Worm (Caenorhabditis elegans) whole organism, L1 larva: Measurements from ENCODE around the gene Y49F6B.19.
"Not testable (repeated sequence)": the region's sequence is repeated elsewhere in the genome, so short reads cannot be mapped to it uniquely, and the experiment has no call there.

Source experiments
- C04F5.9 ChIP-seq: sonication (generic microtip); optimal IDR thresholded peaks from 2 replicates; lab custom pipeline; 2016; ENCODE audit warnings: missing genetic modification characterization, missing compliant biosample characterization
- C16A3.4 ChIP-seq: fragments of 150-350 bp; optimal IDR thresholded peaks from 2 replicates; lab custom pipeline; 2014; ENCODE audit warnings: missing biosample characterization, missing genetic modification characterization
- aha-1 ChIP-seq: fragments of 150-350 bp; optimal IDR thresholded peaks from 2 replicates; lab custom pipeline; 2014; ENCODE audit warnings: missing biosample characterization, missing genetic modification characterization
- ama-1 ChIP-seq: fragments of 150-350 bp; optimal IDR thresholded peaks from 2 replicates; lab custom pipeline; 2014
- ces-1 ChIP-seq: fragments of 150-350 bp; optimal IDR thresholded peaks from 2 replicates; lab custom pipeline; 2014; ENCODE audit warnings: missing biosample characterization, missing genetic modification reagents, missing genetic modification characterization
- dpl-1 ChIP-seq, 3 experiments: fragments of 150-350 bp in 2 of 3; sonication (generic microtip) in 1 of 3; optimal IDR thresholded peaks; 2 replicates each; lab custom pipeline; 2014 to 2017; ENCODE audit warnings: missing biosample characterization in 3 of 3, missing genetic modification characterization in 3 of 3, missing genetic modification reagents in 3 of 3
- dsc-1 ChIP-seq: sonication (generic microtip); optimal IDR thresholded peaks from 2 replicates; lab custom pipeline; 2016; ENCODE audit warnings: mild to moderate bottlenecking, missing genetic modification characterization, missing compliant biosample characterization
- efl-1 ChIP-seq, 4 experiments: fragments of 150-350 bp; optimal IDR thresholded peaks in 3 of 4; peaks in 1 of 4; 1 replicate in 1 of 4; 2 replicates in 3 of 4; lab custom pipeline; 2014; ENCODE audit warnings: missing biosample characterization in 2 of 4, missing genetic modification characterization in 2 of 4, missing genetic modification reagents in 2 of 4
- egl-13 ChIP-seq: sonication (generic microtip); optimal IDR thresholded peaks from 2 replicates; lab custom pipeline; 2016; ENCODE audit warnings: missing genotype, missing genetic modification reagents, missing genetic modification characterization, missing compliant biosample characterization
- elt-2 ChIP-seq: sonication (generic microtip); optimal IDR thresholded peaks from 2 replicates; lab custom pipeline; 2016; ENCODE audit warnings: missing genetic modification characterization, mild to moderate bottlenecking, inconsistent platforms, missing compliant biosample characterization, missing genetic modification reagents
- ets-5 ChIP-seq: fragments of 200-800 bp; sonication (Bioruptor generic); IDR thresholded peaks from 2 replicates; pipeline ENCODE4 v1.3.6; 2022; ENCODE audit warnings: missing genetic modification characterization, missing compliant biosample characterization
- fkh-10 ChIP-seq: sonication (generic microtip); optimal IDR thresholded peaks from 2 replicates; lab custom pipeline; 2017; ENCODE audit warnings: missing biosample characterization, missing genetic modification reagents, missing genetic modification characterization
- fkh-8 ChIP-seq: sonication (generic microtip); optimal IDR thresholded peaks from 2 replicates; lab custom pipeline; 2016; ENCODE audit warnings: mild to moderate bottlenecking, missing genetic modification characterization, missing compliant biosample characterization
- grh-1 ChIP-seq: fragments of 200-800 bp; sonication (Bioruptor generic); IDR thresholded peaks from 2 replicates; pipeline ENCODE4 v1.3.6; 2022; ENCODE audit warnings: missing genetic modification reagents, missing genetic modification characterization, missing compliant biosample characterization
- irx-1 ChIP-seq: sonication (generic microtip); optimal IDR thresholded peaks from 2 replicates; lab custom pipeline; 2016; ENCODE audit warnings: missing genetic modification characterization, missing compliant biosample characterization
- isw-1 ChIP-seq: fragments of 200-800 bp; sonication (Bioruptor generic); IDR thresholded peaks from 2 replicates; pipeline ENCODE4 v1.3.6; 2022; ENCODE audit warnings: missing genetic modification characterization, missing compliant biosample characterization
- lin-13 ChIP-seq: fragments of 150-350 bp; optimal IDR thresholded peaks from 2 replicates; lab custom pipeline; 2014; ENCODE audit warnings: missing biosample characterization, missing genetic modification reagents, missing genetic modification characterization
- lin-15B ChIP-seq: fragments of 150-350 bp; sonication (generic microtip); optimal IDR thresholded peaks from 3 replicates; lab custom pipeline; 2014; ENCODE audit warnings: missing biosample characterization, missing genetic modification characterization
- lin-35 ChIP-seq, 2 experiments: fragments of 150-350 bp; optimal IDR thresholded peaks; 2 replicates each; lab custom pipeline; 2014; ENCODE audit warnings: missing biosample characterization in 2 of 2, missing genetic modification characterization in 2 of 2, missing genetic modification reagents in 2 of 2
- lir-3 ChIP-seq: sonication (generic microtip); optimal IDR thresholded peaks from 2 replicates; lab custom pipeline; 2016; ENCODE audit warnings: mild to moderate bottlenecking, missing genetic modification characterization, moderate library complexity, missing compliant biosample characterization; ENCODE audit not compliant: poor library complexity
- lsy-2 ChIP-seq, 2 experiments: fragments of 150-350 bp; optimal IDR thresholded peaks; 2 replicates each; lab custom pipeline; 2014; ENCODE audit warnings: missing biosample characterization in 2 of 2, missing genetic modification characterization in 2 of 2
- mep-1 ChIP-seq: fragments of 150-350 bp; optimal IDR thresholded peaks from 2 replicates; lab custom pipeline; 2014; ENCODE audit warnings: missing biosample characterization, missing genetic modification characterization
- nhr-12 ChIP-seq: sonication (generic microtip); optimal IDR thresholded peaks from 2 replicates; lab custom pipeline; 2017; ENCODE audit warnings: missing biosample characterization, missing genetic modification characterization
- nhr-19 ChIP-seq: fragments of 200-800 bp; sonication (Bioruptor generic); conservative IDR thresholded peaks from 2 replicates; pipeline ENCODE4 v1.3.6; 2022; ENCODE audit warnings: missing genetic modification characterization, missing compliant biosample characterization
- nhr-237 ChIP-seq: fragments of 150-350 bp; optimal IDR thresholded peaks from 2 replicates; lab custom pipeline; 2014; ENCODE audit warnings: missing biosample characterization, missing genetic modification characterization
- nhr-28 ChIP-seq: fragments of 150-350 bp; optimal IDR thresholded peaks from 2 replicates; lab custom pipeline; 2014; ENCODE audit warnings: missing biosample characterization, missing genetic modification characterization
- nhr-77 ChIP-seq: fragments of 150-350 bp; optimal IDR thresholded peaks from 2 replicates; lab custom pipeline; 2014; ENCODE audit warnings: missing biosample characterization, missing genetic modification characterization
- nhr-85 ChIP-seq: sonication (generic microtip); peaks from one replicate; lab custom pipeline; 2016; ENCODE audit warnings: missing genetic modification characterization, inconsistent platforms, missing compliant biosample characterization
- nhr-90 ChIP-seq: sonication (generic microtip); optimal IDR thresholded peaks from 2 replicates; lab custom pipeline; 2016; ENCODE audit warnings: mild to moderate bottlenecking, missing genetic modification characterization, missing compliant biosample characterization; ENCODE audit not compliant: poor library complexity
- pag-3 ChIP-seq: sonication (generic microtip); optimal IDR thresholded peaks from 2 replicates; lab custom pipeline; 2017; ENCODE audit warnings: missing genetic modification characterization, mild to moderate bottlenecking, missing compliant biosample characterization, antibody characterized with exemption, borderline replicate concordance; ENCODE audit not compliant: insufficient read depth
- pax-3 ChIP-seq: fragments of 200-800 bp; sonication (Bioruptor generic); optimal IDR thresholded peaks from 2 replicates; lab custom pipeline; 2018; ENCODE audit warnings: mild to moderate bottlenecking, missing genetic modification characterization, moderate library complexity, missing compliant biosample characterization
- rnt-1 ChIP-seq: sonication (generic microtip); optimal IDR thresholded peaks from 2 replicates; lab custom pipeline; 2016; ENCODE audit warnings: mild to moderate bottlenecking, missing genetic modification characterization, moderate library complexity, missing compliant biosample characterization
- skn-1 ChIP-seq: fragments of 150-350 bp; optimal IDR thresholded peaks from 2 replicates; lab custom pipeline; 2014; ENCODE audit warnings: missing biosample characterization, missing genetic modification characterization
- snpc-4 ChIP-seq: fragments of 150-350 bp; optimal IDR thresholded peaks from 2 replicates; lab custom pipeline; 2014; ENCODE audit warnings: missing biosample characterization, missing genetic modification characterization
- sox-4 ChIP-seq: sonication (generic microtip); optimal IDR thresholded peaks from 2 replicates; lab custom pipeline; 2016; ENCODE audit warnings: missing genetic modification characterization, missing compliant biosample characterization
- tbx-2 ChIP-seq: sonication (generic microtip); optimal IDR thresholded peaks from 2 replicates; lab custom pipeline; 2016; ENCODE audit warnings: missing genetic modification characterization, missing compliant biosample characterization
- tlp-1 ChIP-seq: fragments of 150-350 bp; optimal IDR thresholded peaks from 2 replicates; lab custom pipeline; 2014; ENCODE audit warnings: missing biosample characterization, missing genetic modification characterization
- unc-30 ChIP-seq: sonication (generic microtip); optimal IDR thresholded peaks from 2 replicates; lab custom pipeline; 2017; ENCODE audit warnings: missing biosample characterization, missing genetic modification characterization
- unc-62 ChIP-seq: fragments of 150-350 bp; optimal IDR thresholded peaks from 2 replicates; lab custom pipeline; 2014; ENCODE audit warnings: missing biosample characterization, missing genetic modification reagents, missing genetic modification characterization
- unc-86 ChIP-seq: sonication (generic microtip); optimal IDR thresholded peaks from 2 replicates; lab custom pipeline; 2016; ENCODE audit warnings: missing genetic modification characterization, missing compliant biosample characterization
- unc-98 ChIP-seq: fragments of 200-800 bp; sonication (Bioruptor generic); IDR thresholded peaks from 2 replicates; pipeline ENCODE4 v1.3.6; 2022; ENCODE audit warnings: missing genetic modification characterization, missing compliant biosample characterization
- vab-15 ChIP-seq: sonication (generic microtip); optimal IDR thresholded peaks from 2 replicates; lab custom pipeline; 2017; ENCODE audit warnings: missing genotype, mild to moderate bottlenecking, missing genetic modification characterization, missing compliant biosample characterization
- xbp-1 ChIP-seq: sonication (generic microtip); optimal IDR thresholded peaks from 2 replicates; lab custom pipeline; 2016; ENCODE audit warnings: missing genetic modification characterization, missing compliant biosample characterization
- ztf-11 ChIP-seq, 2 experiments: sonication (generic microtip); optimal IDR thresholded peaks; 2 replicates each; lab custom pipeline; 2016 to 2017; ENCODE audit warnings: missing genetic modification characterization in 2 of 2, missing biosample characterization in 1 of 2, missing compliant biosample characterization in 1 of 2

Y49F6B.19 gene

ce11 chrII:3500373-3500772, 11.8 kb downstream of the Y49F6B.19 start:
- TF ChIP-seq nhr-90 (tag; lab: Kevin White, UChicago), result no peak
- TF ChIP-seq nhr-85, result peak; percentile 19
- TF ChIP-seq, all 84 proteins: peak for 1

ce11 chrII:3499386-3499785, 12.8 kb downstream of the Y49F6B.19 start, which contains the start of gene Y49F6B.9:
Gene Y49F6B.9 (minus strand): TSS chrII:3499387.
- TF ChIP-seq lin-15B (tag; lab: Kevin White, UChicago) (no peak), efl-1 (optimal IDR thresholded peaks at IDR 0.05; lab: Kevin White, UChicago) (peak in 1 of 2 experiments; percentile 92), efl-1 (GFP tag; optimal IDR thresholded peaks at IDR 0.05 in 1 of 2; lab: Kevin White, UChicago) (no peak), ces-1 (GFP tag; lab: Kevin White, UChicago) (no peak), lin-35 (GFP tag; optimal IDR thresholded peaks at IDR 0.05; lab: Kevin White, UChicago) (peak in 1 of 2 experiments; percentile 9)

ce11 chrII:3490797-3491196, 21.3 kb downstream of the Y49F6B.19 start, which contains the start of gene fbxb-112:
Gene fbxb-112 (plus strand): TSS chrII:3491097.
- not testable (repeated sequence) for TF ChIP-seq ets-5 (GFP tag; lab: Robert Waterston, UW); ama-1 (lab: Kevin White, UChicago); sox-4 (tag; lab: Kevin White, UChicago)

- TF ChIP-seq tbx-2 (peak; percentile 71), lin-35 (GFP tag; optimal IDR thresholded peaks at IDR 0.05; lab: Kevin White, UChicago) (peak; percentile 51 to 70), nhr-85 (peak; percentile 83), C16A3.4 (tag; lab: Kevin White, UChicago) (peak; percentile 56), ztf-11 (tag; optimal IDR thresholded peaks at IDR 0.05; lab: Kevin White, UChicago) (peak in 1 of 2 experiments; percentile 77), pag-3 (no peak), fkh-10 (peak; percentile 44), dpl-1 (GFP tag; optimal IDR thresholded peaks at IDR 0.05; lab: Kevin White, UChicago) (peak; percentile 50 to 73 (median 64)), nhr-237 (tag; lab: Kevin White, UChicago) (peak; percentile 39), unc-30 (tag; lab: Kevin White, UChicago) (no peak), pax-3 (peak; percentile 62), rnt-1 (tag; lab: Kevin White, UChicago) (peak; percentile 97), efl-1 (optimal IDR thresholded peaks at IDR 0.05; lab: Kevin White, UChicago) (peak; percentile 71 to 73), efl-1 (GFP tag; optimal IDR thresholded peaks at IDR 0.05 in 1 of 2; lab: Kevin White, UChicago) (peak; percentile 71 to 96), nhr-28 (tag; lab: Kevin White, UChicago) (no peak), ces-1 (GFP tag; lab: Kevin White, UChicago) (peak; percentile 70), elt-2 (tag; lab: Kevin White, UChicago) (peak; percentile 48), tlp-1 (tag; lab: Kevin White, UChicago) (no peak), grh-1 (GFP tag; lab: Robert Waterston, UW) (no peak), irx-1 (tag; lab: Kevin White, UChicago) (peak; percentile 82), vab-15 (peak; percentile 68), lir-3 (tag; lab: Kevin White, UChicago) (peak; percentile 87), unc-98 (GFP tag; lab: Robert Waterston, UW) (peak; percentile 68), unc-62 (GFP tag; lab: Kevin White, UChicago) (no peak), lin-13 (peak; percentile 28), xbp-1 (peak; percentile 62), mep-1 (tag; lab: Kevin White, UChicago) (peak; percentile 68), nhr-19 (GFP tag; lab: Robert Waterston, UW) (peak; percentile 57), nhr-12 (no peak), snpc-4 (peak; percentile 41), C04F5.9 (tag; lab: Kevin White, UChicago) (peak; percentile 67), skn-1 (tag; lab: Kevin White, UChicago) (peak; percentile 37), isw-1 (GFP tag; lab: Robert Waterston, UW) (peak; percentile 68), nhr-90 (tag; lab: Kevin White, UChicago) (peak; percentile 68), fkh-8 (peak; percentile 65), egl-13 (tag; lab: Kevin White, UChicago) (peak; percentile 25), lin-15B (tag; lab: Kevin White, UChicago) (peak; percentile 88), dsc-1 (no peak), lsy-2 (tag; optimal IDR thresholded peaks at IDR 0.05; lab: Kevin White, UChicago) (peak; percentile 69 to 75), aha-1 (no peak), unc-86 (peak; percentile 49), nhr-77 (tag; lab: Kevin White, UChicago) (no peak)
Observed at ce11 chrII:3482231-3482630, 29.9 kb downstream of the Y49F6B.19 start, which contains the start of gene smu-2. Gene smu-2 (plus strand): TSS chrII:3482408.
